Worm (Caenorhabditis elegans) whole organism, L4/young adult: Measurements from ENCODE around the gene erp-44.2.

Experiments used
- W03F9.2 ChIP-seq: fragments of 150-350 bp; optimal IDR thresholded peaks from 2 replicates; lab custom pipeline; 2014; ENCODE audit warnings: missing biosample characterization, missing genetic modification characterization
- dao-5 ChIP-seq: sonication (generic microtip); optimal IDR thresholded peaks from 2 replicates; lab custom pipeline; 2016; ENCODE audit warnings: missing genotype, missing genetic modification characterization, moderate library complexity, missing compliant biosample characterization
- him-1 ChIP-seq: sonication (generic microtip); optimal IDR thresholded peaks from 2 replicates; lab custom pipeline; 2016; ENCODE audit warnings: missing genotype, missing genetic modification reagents, missing genetic modification characterization, missing compliant biosample characterization

ce11 chrIV:7844333-7844973 is 10.0 kb upstream of the erp-44.2 start:
- no peak for TF ChIP-seq him-1 (tag; lab: Kevin White, UChicago)
- TF ChIP-seq dao-5: no peak
- peak; percentile 26 for TF ChIP-seq W03F9.2 (tag; lab: Kevin White, UChicago)
